Worm (Caenorhabditis elegans): ENCODE results near the gene mdt-30.

ce11 chrIII:8020823-8021332 is 7.0 kb downstream of the mdt-30 start, which contains the start of gene lin-36:
- TF ChIP-seq mep-1 (tag; optimal IDR thresholded peaks at IDR 0.05): peak; percentile 87
- TF ChIP-seq flh-1 (GFP tag; optimal IDR thresholded peaks at IDR 0.05): no peak
- no peak for TF ChIP-seq nhr-28 (tag; optimal IDR thresholded peaks at IDR 0.05)
- peak; percentile 97 for TF ChIP-seq unc-62 (GFP tag; optimal IDR thresholded peaks at IDR 0.05)
- TF ChIP-seq mab-5 (tag; optimal IDR thresholded peaks at IDR 0.05): no peak
- TF ChIP-seq hlh-1 (tag; optimal IDR thresholded peaks at IDR 0.05): peak; percentile 14
- no peak for TF ChIP-seq bed-3 (GFP tag; optimal IDR thresholded peaks at IDR 0.05)
- TF ChIP-seq ztf-11 (tag; optimal IDR thresholded peaks at IDR 0.05): no peak
- TF ChIP-seq nhr-237 (tag; optimal IDR thresholded peaks at IDR 0.05): peak; percentile 70

Measured in whole organism, mixed stage, embryonic.